Worm (Caenorhabditis elegans) whole organism, L4 larva: ENCODE measurements around the gene K02A6.2.

ENCODE experiments used
- aly-2 ChIP-seq: sonication (generic microtip); optimal IDR thresholded peaks from 2 replicates; lab custom pipeline; 2018; ENCODE audit warnings: missing biosample characterization, missing genetic modification characterization
- dpl-1 ChIP-seq: fragments of 150-350 bp; optimal IDR thresholded peaks from 2 replicates; lab custom pipeline; 2014; ENCODE audit warnings: missing biosample characterization, missing genetic modification reagents, missing genetic modification characterization
- fos-1 ChIP-seq: fragments of 150-350 bp; optimal IDR thresholded peaks from 2 replicates; lab custom pipeline; 2014; ENCODE audit warnings: missing biosample characterization, missing genetic modification characterization
- mep-1 ChIP-seq: fragments of 150-350 bp; sonication (generic microtip); optimal IDR thresholded peaks from 3 replicates; lab custom pipeline; 2014; ENCODE audit warnings: missing biosample characterization, missing genetic modification characterization
- snpc-4 ChIP-seq: fragments of 150-350 bp; optimal IDR thresholded peaks from 2 replicates; lab custom pipeline; 2014; ENCODE audit warnings: missing biosample characterization, missing genetic modification characterization

ce11 chrX:8238639-8239055 lies 13.8 kb upstream of the K02A6.2 start:
- TF ChIP-seq snpc-4, result no peak
- no peak for TF ChIP-seq dpl-1
- TF ChIP-seq fos-1 (tag; lab: Kevin White, UChicago), result no peak
- TF ChIP-seq aly-2 (tag; lab: Kevin White, UChicago), result no peak
- TF ChIP-seq mep-1 (tag; lab: Kevin White, UChicago), result no peak
